Worm (Caenorhabditis elegans) whole organism, L3 larva: ENCODE measurements around the gene fbxb-88.

ENCODE experiments used
- R02D3.7 ChIP-seq: fragments of 150-350 bp; optimal IDR thresholded peaks from 2 replicates; lab custom pipeline; 2014; ENCODE audit warnings: missing biosample characterization, missing genetic modification characterization
- ZK546.5 ChIP-seq: sonication (generic microtip); optimal IDR thresholded peaks from 2 replicates; lab custom pipeline; 2017; ENCODE audit warnings: missing biosample characterization, missing genetic modification characterization
- ama-1 ChIP-seq: fragments of 150-350 bp; optimal IDR thresholded peaks from 2 replicates; lab custom pipeline; 2018
- ceh-16 ChIP-seq: sonication (generic microtip); optimal IDR thresholded peaks from 2 replicates; lab custom pipeline; 2017; ENCODE audit warnings: missing biosample characterization, missing genetic modification characterization
- ceh-82 ChIP-seq: fragments of 150-350 bp; optimal IDR thresholded peaks from 2 replicates; lab custom pipeline; 2014; ENCODE audit warnings: missing biosample characterization, missing genetic modification characterization
- daf-12 ChIP-seq: fragments of 150-350 bp; optimal IDR thresholded peaks from 2 replicates; lab custom pipeline; 2014; ENCODE audit warnings: missing biosample characterization, missing genetic modification reagents, missing genetic modification characterization
- egl-27 ChIP-seq: sonication (generic microtip); optimal IDR thresholded peaks from 4 replicates; lab custom pipeline; 2017; ENCODE audit warnings: missing biosample characterization, missing genetic modification reagents, missing genetic modification characterization
- egl-5 ChIP-seq: fragments of 150-350 bp; optimal IDR thresholded peaks from 2 replicates; lab custom pipeline; 2017; ENCODE audit warnings: missing biosample characterization, missing genetic modification reagents, missing genetic modification characterization, inconsistent platforms
- elt-1 ChIP-seq: fragments of 150-350 bp; optimal IDR thresholded peaks from 2 replicates; lab custom pipeline; 2014; ENCODE audit warnings: missing biosample characterization, missing genetic modification characterization
- elt-2 ChIP-seq: sonication (generic microtip); optimal IDR thresholded peaks from 2 replicates; lab custom pipeline; 2016; ENCODE audit warnings: missing genetic modification reagents, mild to moderate bottlenecking, missing genetic modification characterization, missing compliant biosample characterization
- fkh-10 ChIP-seq: sonication (generic microtip); optimal IDR thresholded peaks from 2 replicates; lab custom pipeline; 2017; ENCODE audit warnings: missing biosample characterization, missing genetic modification reagents, missing genetic modification characterization
- fkh-2 ChIP-seq: fragments of 150-350 bp; optimal IDR thresholded peaks from 2 replicates; lab custom pipeline; 2014; ENCODE audit warnings: missing biosample characterization, missing genetic modification reagents, missing genetic modification characterization
- fos-1 ChIP-seq: fragments of 150-350 bp; optimal IDR thresholded peaks from 2 replicates; lab custom pipeline; 2014; ENCODE audit warnings: missing biosample characterization, missing genetic modification characterization
- jun-1 ChIP-seq: fragments of 150-350 bp; optimal IDR thresholded peaks from 2 replicates; lab custom pipeline; 2014; ENCODE audit warnings: missing biosample characterization, missing genetic modification reagents, missing genetic modification characterization
- lin-39 ChIP-seq: fragments of 150-350 bp; optimal IDR thresholded peaks from 2 replicates; lab custom pipeline; 2018; ENCODE audit warnings: missing biosample characterization, missing genetic modification reagents, missing genetic modification characterization
- mdl-1 ChIP-seq: fragments of 150-350 bp; optimal IDR thresholded peaks from 2 replicates; lab custom pipeline; 2014; ENCODE audit warnings: missing biosample characterization, missing genetic modification characterization
- mml-1 ChIP-seq: fragments of 150-350 bp; sonication (generic microtip); optimal IDR thresholded peaks from 3 replicates; lab custom pipeline; 2014; ENCODE audit warnings: missing biosample characterization, missing genetic modification characterization
- nfya-1 ChIP-seq: sonication (generic microtip); optimal IDR thresholded peaks from 2 replicates; lab custom pipeline; 2017; ENCODE audit warnings: missing genetic modification characterization, mild to moderate bottlenecking, missing compliant biosample characterization, antibody characterized with exemption, moderate library complexity; ENCODE audit not compliant: insufficient read depth
- nhr-11 ChIP-seq: fragments of 150-350 bp; optimal IDR thresholded peaks from 2 replicates; lab custom pipeline; 2014; ENCODE audit warnings: missing biosample characterization, missing genetic modification characterization
- nhr-12 ChIP-seq: fragments of 150-350 bp; optimal IDR thresholded peaks from 2 replicates; lab custom pipeline; 2014; ENCODE audit warnings: missing biosample characterization, missing genetic modification characterization
- nhr-28 ChIP-seq: fragments of 150-350 bp; optimal IDR thresholded peaks from 2 replicates; lab custom pipeline; 2014; ENCODE audit warnings: missing biosample characterization, missing genetic modification characterization
- nhr-67 ChIP-seq: fragments of 150-350 bp; optimal IDR thresholded peaks from 2 replicates; lab custom pipeline; 2014; ENCODE audit warnings: missing biosample characterization, missing genetic modification characterization
- nhr-76 ChIP-seq: fragments of 150-350 bp; sonication (generic microtip); optimal IDR thresholded peaks from 5 replicates; lab custom pipeline; 2014; ENCODE audit warnings: missing biosample characterization, missing genetic modification characterization
- nhr-77 ChIP-seq: fragments of 150-350 bp; optimal IDR thresholded peaks from 2 replicates; lab custom pipeline; 2014; ENCODE audit warnings: missing biosample characterization, missing genetic modification characterization
- pha-4 ChIP-seq: fragments of 150-350 bp; optimal IDR thresholded peaks from 2 replicates; lab custom pipeline; 2014; ENCODE audit warnings: missing biosample characterization, missing genetic modification reagents, missing genetic modification characterization
- pqm-1 ChIP-seq: fragments of 150-350 bp; optimal IDR thresholded peaks from 2 replicates; lab custom pipeline; 2017; ENCODE audit warnings: missing biosample characterization, missing genetic modification characterization, inconsistent platforms
- sea-2 ChIP-seq: fragments of 150-350 bp; sonication (generic microtip); optimal IDR thresholded peaks from 4 replicates; lab custom pipeline; 2014; ENCODE audit warnings: missing biosample characterization, missing genetic modification reagents, missing genetic modification characterization
- snpc-4 ChIP-seq: fragments of 150-350 bp; optimal IDR thresholded peaks from 2 replicates; lab custom pipeline; 2014; ENCODE audit warnings: missing biosample characterization, missing genetic modification characterization
- tbx-2 ChIP-seq: sonication (generic microtip); optimal IDR thresholded peaks from 2 replicates; lab custom pipeline; 2016; ENCODE audit warnings: mild to moderate bottlenecking, missing genetic modification characterization, missing compliant biosample characterization
- unc-39 ChIP-seq: sonication (generic microtip); optimal IDR thresholded peaks from 4 replicates; lab custom pipeline; 2017; ENCODE audit warnings: missing biosample characterization, missing genetic modification characterization
- unc-62 ChIP-seq: fragments of 150-350 bp; sonication (generic microtip); optimal IDR thresholded peaks from 4 replicates; lab custom pipeline; 2014; ENCODE audit warnings: missing biosample characterization, missing genetic modification reagents, missing genetic modification characterization
- zag-1 ChIP-seq: fragments of 150-350 bp; optimal IDR thresholded peaks from 2 replicates; lab custom pipeline; 2014; ENCODE audit warnings: missing biosample characterization, missing genetic modification characterization
- ztf-11 ChIP-seq: fragments of 150-350 bp; optimal IDR thresholded peaks from 2 replicates; lab custom pipeline; 2014; ENCODE audit warnings: missing biosample characterization, missing genetic modification characterization

fbxb-88 gene

DNA sequence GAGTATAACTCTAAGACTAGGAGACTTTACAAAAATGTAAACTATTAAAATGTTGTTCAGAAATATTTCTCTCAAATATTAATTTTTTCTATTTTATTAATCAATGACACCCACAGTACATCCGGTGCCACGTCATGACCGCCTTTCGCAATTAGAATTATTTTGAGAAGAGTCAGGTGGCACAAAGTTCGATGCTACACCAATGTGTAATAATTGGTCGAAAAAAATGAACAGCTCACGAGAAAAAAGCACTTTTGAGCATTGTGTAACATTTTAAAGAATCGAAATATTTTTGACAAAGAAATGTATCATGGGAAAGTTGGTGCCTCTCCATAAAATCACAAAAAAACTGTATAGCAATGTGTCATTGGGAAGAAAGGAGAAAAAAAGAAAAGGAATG, 21.0 kb downstream of the fbxb-88 start:
- TF ChIP-seq fos-1 (tag; lab: Kevin White, UChicago) (no peak), nhr-76 (no peak), nfya-1 (tag; lab: Kevin White, UChicago) (no peak), jun-1 (tag; lab: Kevin White, UChicago) (no peak), sea-2 (GFP tag; lab: Kevin White, UChicago) (no peak), nhr-28 (tag; lab: Kevin White, UChicago) (no peak), egl-5 (tag; lab: Kevin White, UChicago) (no peak), daf-12 (tag; lab: Kevin White, UChicago) (no peak), fkh-10 (no peak), pha-4 (tag; lab: Kevin White, UChicago) (no peak), R02D3.7 (tag; lab: Kevin White, UChicago) (no peak), nhr-67 (no peak), mdl-1 (no peak), fkh-2 (tag; lab: Kevin White, UChicago) (no peak), zag-1 (tag; lab: Kevin White, UChicago) (no peak), ceh-16 (no peak), mml-1 (tag; lab: Kevin White, UChicago) (no peak)

DNA sequence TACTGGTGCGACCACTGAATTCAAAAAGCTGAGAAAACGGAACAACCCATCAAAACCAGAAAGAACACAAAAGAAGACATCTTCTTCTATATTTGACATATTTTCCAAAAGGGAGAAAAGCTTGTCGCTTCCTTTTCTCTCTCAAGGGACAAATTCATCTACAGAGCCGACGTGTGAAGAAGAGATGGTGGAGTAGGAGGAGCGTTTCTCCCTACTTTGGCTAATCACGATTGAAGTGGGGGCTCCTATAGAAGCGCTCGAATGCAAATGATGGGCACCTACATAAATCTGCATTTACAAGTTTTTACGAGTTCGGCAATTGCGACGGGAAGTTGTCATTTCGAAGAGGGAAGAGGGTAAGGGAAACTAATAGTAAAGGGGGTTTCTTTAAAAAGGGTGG, 21.4 kb downstream of the fbxb-88 start:
- no peak for TF ChIP-seq ama-1 (lab: Kevin White, UChicago)
- TF ChIP-seq unc-39 (tag; lab: Kevin White, UChicago) = no peak
- TF ChIP-seq lin-39 (tag; lab: Kevin White, UChicago) = peak; percentile 36
- peak; percentile 41 for TF ChIP-seq unc-62 (GFP tag; lab: Kevin White, UChicago)
- TF ChIP-seq mdl-1 = no peak
- TF ChIP-seq elt-1 (tag; lab: Kevin White, UChicago) = peak; percentile 34
- no peak for TF ChIP-seq nhr-77

DNA sequence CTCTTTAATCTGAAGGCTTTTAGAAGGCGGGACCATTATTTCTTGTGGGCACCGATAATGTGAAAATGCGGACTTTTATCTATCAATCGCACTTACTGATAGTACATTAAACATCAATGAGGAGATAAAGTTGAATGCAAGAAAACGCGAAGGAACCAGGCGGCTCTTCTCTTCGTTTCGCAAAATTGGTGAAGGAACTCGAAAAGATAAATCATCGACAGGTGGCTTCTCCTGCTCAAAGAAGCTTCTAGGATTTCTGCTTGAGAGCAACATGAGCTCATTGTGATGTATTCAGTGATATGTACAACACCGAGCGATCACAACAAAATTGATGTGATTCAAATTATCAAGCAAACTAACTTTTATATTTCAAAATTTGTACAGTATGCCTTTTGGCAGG, 21.9 kb downstream of the fbxb-88 start:
- TF ChIP-seq nhr-77 (no peak), egl-5 (tag; lab: Kevin White, UChicago) (peak; percentile 16)

DNA sequence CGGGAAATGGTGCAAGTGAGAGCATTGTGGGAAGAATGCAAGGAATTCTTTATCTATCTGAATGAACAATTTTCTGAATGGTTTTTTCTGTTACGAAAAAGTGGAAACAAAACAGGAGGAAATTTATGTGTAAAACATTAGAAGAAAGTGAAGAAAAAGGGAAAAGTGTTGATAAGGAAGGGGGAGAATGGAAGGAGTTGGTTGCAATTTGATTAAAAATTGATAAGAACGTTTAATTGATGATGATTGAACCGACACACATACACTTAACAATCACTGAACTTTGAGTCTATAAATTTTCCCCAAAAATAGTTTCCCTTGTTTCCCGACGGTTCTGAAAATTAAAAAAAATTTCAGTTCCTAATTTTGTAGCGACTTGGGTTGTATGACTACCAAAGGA, 24.8 kb downstream of the fbxb-88 start:
- peak; percentile 96 for TF ChIP-seq elt-2
- TF ChIP-seq fos-1 (tag; lab: Kevin White, UChicago) = no peak
- no peak for TF ChIP-seq ztf-11 (tag; lab: Kevin White, UChicago)
- peak; percentile 38 for TF ChIP-seq pqm-1 (tag; lab: Kevin White, UChicago)
- peak; percentile 10 for TF ChIP-seq pha-4 (tag; lab: Kevin White, UChicago)

DNA sequence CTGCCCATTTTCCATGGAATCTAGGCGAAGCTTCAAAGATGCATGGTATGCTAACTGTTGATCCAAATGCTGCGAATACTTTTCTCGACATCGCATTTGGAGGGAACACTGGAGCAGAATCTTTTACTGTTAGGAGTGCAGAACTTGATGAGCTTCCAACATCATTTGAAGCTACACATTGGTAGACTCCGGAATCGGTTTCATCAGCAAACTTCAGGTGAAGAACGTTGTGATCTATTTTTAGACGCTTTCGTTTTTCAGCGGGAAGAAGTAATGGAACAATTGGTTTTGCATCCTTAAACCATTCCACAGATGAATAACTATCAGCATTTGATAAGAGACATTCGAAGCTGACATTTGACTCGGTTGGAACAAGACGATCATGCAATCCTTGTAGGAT, 27.2 kb downstream of the fbxb-88 start:
- TF ChIP-seq jun-1 (tag; lab: Kevin White, UChicago) = no peak

DNA sequence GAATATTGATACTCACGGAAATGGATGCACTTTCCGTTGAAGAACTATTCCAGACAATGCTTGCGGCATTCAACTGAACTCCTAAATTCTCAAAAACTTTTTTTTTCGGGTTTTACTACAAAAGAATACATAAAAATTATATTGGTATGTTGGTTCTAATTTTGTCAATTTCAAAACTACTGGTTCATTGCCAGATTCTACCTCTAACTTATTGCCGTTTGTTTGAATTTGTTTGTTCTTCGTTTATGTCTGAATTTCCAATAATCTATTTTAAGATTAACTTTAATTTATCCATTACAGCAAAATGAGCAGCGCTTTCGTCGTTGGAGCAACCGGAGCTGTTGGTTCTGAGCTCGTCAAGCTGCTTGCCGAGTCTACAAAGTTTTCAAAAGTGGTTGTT, 30.6 kb downstream of the fbxb-88 start, which contains the start of gene C33F10.14:
Gene C33F10.14 (plus strand): TSS at position 301 of the 400 bp plus-strand sequence.
- TF ChIP-seq fos-1 (tag; lab: Kevin White, UChicago) = no peak
- no peak for TF ChIP-seq fkh-10
- no peak for TF ChIP-seq fkh-2 (tag; lab: Kevin White, UChicago)
- no peak for TF ChIP-seq snpc-4 (tag; lab: Kevin White, UChicago)
- TF ChIP-seq egl-27 (tag; lab: Kevin White, UChicago) = no peak
- no peak for TF ChIP-seq nhr-28 (tag; lab: Kevin White, UChicago)
- no peak for TF ChIP-seq nhr-11 (tag; lab: Kevin White, UChicago)
- TF ChIP-seq ceh-82 = no peak
- no peak for TF ChIP-seq nhr-12 (tag; lab: Kevin White, UChicago)
- TF ChIP-seq ztf-11 (tag; lab: Kevin White, UChicago) = no peak
- TF ChIP-seq R02D3.7 (tag; lab: Kevin White, UChicago) = no peak

DNA sequence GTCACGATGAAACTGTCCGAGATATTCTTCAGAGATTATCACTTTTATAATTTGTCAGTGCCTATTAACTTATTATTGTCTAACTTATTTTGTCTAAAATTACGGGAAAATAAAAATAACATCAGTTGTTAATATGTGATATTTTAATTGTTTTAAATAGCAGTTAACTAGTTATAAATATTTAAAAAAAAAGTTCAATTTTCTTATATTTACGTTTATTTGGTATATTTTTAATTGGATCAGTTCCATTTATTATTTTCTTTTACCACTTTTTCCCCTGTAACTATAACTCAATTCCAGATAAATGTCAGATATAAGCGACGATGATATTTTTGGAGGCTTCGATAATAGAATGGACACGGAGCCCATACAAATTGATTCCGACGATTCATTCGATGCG, 32.2 kb downstream of the fbxb-88 start, which contains the start of gene C33F10.4:
Gene C33F10.4 (plus strand): TSS at position 301 of the 400 bp plus-strand sequence.
- no peak for TF ChIP-seq ZK546.5 (tag; lab: Kevin White, UChicago)
- no peak for TF ChIP-seq tbx-2 (tag; lab: Kevin White, UChicago)
- TF ChIP-seq lin-39 (tag; lab: Kevin White, UChicago) = no peak
- TF ChIP-seq unc-62 (GFP tag; lab: Kevin White, UChicago) = no peak
- TF ChIP-seq snpc-4 (tag; lab: Kevin White, UChicago) = no peak
- TF ChIP-seq nhr-76 = no peak
- TF ChIP-seq fkh-2 (tag; lab: Kevin White, UChicago) = no peak
